Fruit fly (Drosophila melanogaster): ENCODE measurements around the gene CG43155.

CG43155 gene

dm6 chrX:11441829-11442634 is 17.6 kb upstream of the CG43155 start, which contains the start of gene Sk1 (continued):
- peak; percentile 67 for TF ChIP-seq cg (GFP tag; optimal IDR thresholded peaks at IDR 0.05)
- 0 out of 4 replicates have a peak, but pooled peaks have one; percentile 33 for TF ChIP-seq chinmo (GFP tag; IDR thresholded peaks at IDR 0.05; ENCODE audit: partially characterized antibody)
- no peak for TF ChIP-seq CG8281 (tag; optimal IDR thresholded peaks at IDR 0.05)
- TF ChIP-seq nmo (GFP tag; optimal IDR thresholded peaks at IDR 0.05), result no peak
- peak; percentile 42 for TF ChIP-seq exex (tag; optimal IDR thresholded peaks at IDR 0.05)
- TF ChIP-seq HmgZ (tag; optimal IDR thresholded peaks at IDR 0.05), result peak; percentile 6
- peak in 1 of 2 experiments; percentile 3 for TF ChIP-seq Eip74EF (GFP tag; optimal IDR thresholded peaks at IDR 0.05)
- no peak for TF ChIP-seq fd3F (GFP tag; optimal IDR thresholded peaks at IDR 0.05)
- TF ChIP-seq gfzf (GFP tag; optimal IDR thresholded peaks at IDR 0.05), result no peak
- TF ChIP-seq kah (GFP tag; optimal IDR thresholded peaks at IDR 0.05), result no peak
- TF ChIP-seq row (GFP tag; IDR thresholded peaks at IDR 0.05), result peak; percentile 20; the same call in 1 of the 3 replicates
- TF ChIP-seq CG8359 (GFP tag; optimal IDR thresholded peaks at IDR 0.05; ENCODE audit: borderline replicate concordance), result no peak
- peak; percentile 7 for TF ChIP-seq CG18599 (GFP tag; optimal IDR thresholded peaks at IDR 0.05)
- TF ChIP-seq Oli (tag; optimal IDR thresholded peaks at IDR 0.05), result no peak
- TF ChIP-seq emc (GFP tag; optimal IDR thresholded peaks at IDR 0.05), result no peak
- TF ChIP-seq CG34376 (GFP tag; optimal IDR thresholded peaks at IDR 0.05), result peak; percentile 88
- peak; percentile 22 for TF ChIP-seq CG13894 (tag; optimal IDR thresholded peaks at IDR 0.05)
- peak in 1 of 2 experiments; percentile 20 for TF ChIP-seq Hr78 (GFP tag; optimal IDR thresholded peaks at IDR 0.05)
- TF ChIP-seq CG9932 (GFP tag; IDR thresholded peaks at IDR 0.05), result peak; percentile 41; the same call in 1 of the 2 replicates
- peak; percentile 21 for TF ChIP-seq lab (GFP tag; optimal IDR thresholded peaks at IDR 0.05)
- TF ChIP-seq Deaf1 (tag; optimal IDR thresholded peaks at IDR 0.05), result peak; percentile 20
- TF ChIP-seq PHDP (tag; optimal IDR thresholded peaks at IDR 0.05), result no peak
- TF ChIP-seq CG7839 (tag; optimal IDR thresholded peaks at IDR 0.05), result peak; percentile 1
- TF ChIP-seq insv (GFP tag; optimal IDR thresholded peaks at IDR 0.05), result no peak
- TF ChIP-seq gro (GFP tag; optimal IDR thresholded peaks at IDR 0.05), result no peak
- TF ChIP-seq ssp (GFP tag; IDR thresholded peaks at IDR 0.05), result no peak
- no peak for TF ChIP-seq Bgb (GFP tag; IDR thresholded peaks at IDR 0.05; ENCODE audit: partially characterized antibody)
- no peak for TF ChIP-seq Hmr (GFP tag; optimal IDR thresholded peaks at IDR 0.05)
- TF ChIP-seq Xrp1 (GFP tag; IDR thresholded peaks at IDR 0.05), result peak; percentile 18; the same call in 1 of the 2 replicates
- 0 out of 3 replicates have a peak, but pooled peaks have one; percentile 28 for TF ChIP-seq CG2199 (GFP tag; IDR thresholded peaks at IDR 0.05)
- TF ChIP-seq Dip3 (GFP tag; optimal IDR thresholded peaks at IDR 0.05), result no peak

dm6 chrX:11446792-11447405 is 12.7 kb upstream of the CG43155 start:
- TF ChIP-seq caup (GFP tag; optimal IDR thresholded peaks at IDR 0.05; ENCODE audit: severe bottlenecking) (peak; percentile 86), Hr51 (GFP tag; optimal IDR thresholded peaks at IDR 0.05) (peak; percentile 62 to 76), CG9876 (GFP tag; optimal IDR thresholded peaks at IDR 0.05) (peak; percentile 65), CG10147 (GFP tag; optimal IDR thresholded peaks at IDR 0.05) (peak; percentile 69), CG6254 (GFP tag; optimal IDR thresholded peaks at IDR 0.05) (no peak), Ets97D (GFP tag; optimal IDR thresholded peaks at IDR 0.05) (peak; percentile 38), Mes4 (GFP tag; optimal IDR thresholded peaks at IDR 0.05) (peak; percentile 30), CG3847 (GFP tag; IDR thresholded peaks at IDR 0.05) (peak; percentile 89), ERR (GFP tag; optimal IDR thresholded peaks at IDR 0.05) (peak; percentile 83), Ada2b (GFP tag; IDR thresholded peaks at IDR 0.05) (peak; percentile 89), Hand (GFP tag; optimal IDR thresholded peaks at IDR 0.05) (peak; percentile 70), CG8281 (tag; optimal IDR thresholded peaks at IDR 0.05) (peak; percentile 29), bbx (GFP tag; IDR thresholded peaks at IDR 0.05; ENCODE audit: partially characterized antibody) (no peak), nerfin-1 (tag; optimal IDR thresholded peaks at IDR 0.05) (no peak), CG31224 (GFP tag; IDR thresholded peaks at IDR 0.05) (peak; percentile 85), vvl (GFP tag; IDR thresholded peaks at IDR 0.05) (peak; percentile 90), NC2β (GFP tag; optimal IDR thresholded peaks at IDR 0.05) (no peak)
